Worm (Caenorhabditis elegans) whole organism, early embryonic: ENCODE data around the gene Y76B12C.3.
A peak's percentile ranks its signal among the peaks of the same experiment; 100 is the strongest.

Experiments
- B0310.2 ChIP-seq: sonication (generic microtip); optimal IDR thresholded peaks from 2 replicates; lab custom pipeline; 2016; ENCODE audit warnings: mild to moderate bottlenecking, missing genetic modification characterization, missing compliant biosample characterization
- ama-1 ChIP-seq: fragments of 150-350 bp; optimal IDR thresholded peaks from 2 replicates; lab custom pipeline; 2014
- ceh-13 ChIP-seq: fragments of 200-800 bp; sonication (Bioruptor generic); optimal IDR thresholded peaks from 2 replicates; lab custom pipeline; 2018; ENCODE audit warnings: mild to moderate bottlenecking, missing genetic modification characterization, missing compliant biosample characterization
- ceh-36 ChIP-seq: sonication (generic microtip); optimal IDR thresholded peaks from 2 replicates; lab custom pipeline; 2016; ENCODE audit warnings: missing genetic modification characterization, inconsistent platforms, missing compliant biosample characterization
- ets-7 ChIP-seq: sonication (generic microtip); optimal IDR thresholded peaks from 2 replicates; lab custom pipeline; 2016; ENCODE audit warnings: missing genotype, missing genetic modification characterization, missing compliant biosample characterization
- flt-1 ChIP-seq: fragments of 200-800 bp; sonication (Bioruptor generic); IDR thresholded peaks from 2 replicates; pipeline ENCODE4 v1.3.6; 2022; ENCODE audit warnings: missing genetic modification characterization, missing compliant biosample characterization
- hmbx-1 ChIP-seq: sonication (generic microtip); optimal IDR thresholded peaks from 2 replicates; lab custom pipeline; 2016; ENCODE audit warnings: mild to moderate bottlenecking, missing genetic modification characterization, missing compliant biosample characterization
- hmg-4 ChIP-seq: fragments of 200-800 bp; sonication (Bioruptor generic); optimal IDR thresholded peaks from 2 replicates; lab custom pipeline; 2018; ENCODE audit warnings: mild to moderate bottlenecking, missing genetic modification characterization, missing compliant biosample characterization
- hnd-1 ChIP-seq: sonication (generic microtip); optimal IDR thresholded peaks from 2 replicates; lab custom pipeline; 2016; ENCODE audit warnings: missing genetic modification characterization, missing compliant biosample characterization
- pes-1 ChIP-seq: fragments of 200-800 bp; sonication (Bioruptor generic); IDR thresholded peaks from 2 replicates; pipeline ENCODE4 v1.3.6; 2022; ENCODE audit warnings: missing genetic modification reagents, missing genetic modification characterization, missing compliant biosample characterization
- scrt-1 ChIP-seq: fragments of 200-800 bp; sonication (Bioruptor generic); IDR thresholded peaks from 2 replicates; pipeline ENCODE4 v1.3.6; 2022; ENCODE audit warnings: missing genetic modification characterization, missing compliant biosample characterization
- sea-1 ChIP-seq: fragments of 200-800 bp; sonication (Bioruptor generic); conservative IDR thresholded peaks from 2 replicates; pipeline ENCODE4 v1.3.6; 2022; ENCODE audit warnings: missing genetic modification characterization, missing compliant biosample characterization
- tbx-11 ChIP-seq: fragments of 200-800 bp; sonication (Bioruptor generic); IDR thresholded peaks from 2 replicates; pipeline ENCODE4 v1.3.6; 2022; ENCODE audit warnings: missing genetic modification characterization, missing compliant biosample characterization
- tbx-37 ChIP-seq: fragments of 200-800 bp; sonication (Bioruptor generic); conservative IDR thresholded peaks from 2 replicates; pipeline ENCODE4 v1.3.6; 2022; ENCODE audit warnings: missing genetic modification reagents, missing genetic modification characterization, missing compliant biosample characterization
- tra-4 ChIP-seq: sonication (generic microtip); optimal IDR thresholded peaks from 2 replicates; lab custom pipeline; 2017; ENCODE audit warnings: missing genetic modification characterization, missing compliant biosample characterization

Y76B12C.3 gene

DNA sequence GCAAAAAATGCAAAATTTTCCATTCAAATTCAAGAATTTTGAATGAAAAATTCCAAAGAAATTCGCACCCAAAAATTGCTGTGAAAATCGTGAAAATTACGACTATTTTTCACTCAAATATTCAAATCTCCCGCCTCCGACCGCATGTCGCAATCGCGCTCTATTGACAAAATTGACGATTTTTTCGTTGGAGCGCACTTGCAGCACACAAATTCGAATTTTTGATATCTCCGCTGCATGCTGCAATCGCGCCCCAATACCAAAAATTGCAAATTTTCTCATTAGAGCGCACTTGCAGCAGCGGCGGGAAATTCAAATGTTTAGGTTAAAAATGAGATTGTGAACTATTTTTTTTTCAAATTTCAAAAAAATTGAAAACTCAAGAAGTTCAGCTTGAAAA, 24.3 kb downstream of the Y76B12C.3 start:
- no peak for TF ChIP-seq ets-7 (tag; lab: Kevin White, UChicago)

DNA sequence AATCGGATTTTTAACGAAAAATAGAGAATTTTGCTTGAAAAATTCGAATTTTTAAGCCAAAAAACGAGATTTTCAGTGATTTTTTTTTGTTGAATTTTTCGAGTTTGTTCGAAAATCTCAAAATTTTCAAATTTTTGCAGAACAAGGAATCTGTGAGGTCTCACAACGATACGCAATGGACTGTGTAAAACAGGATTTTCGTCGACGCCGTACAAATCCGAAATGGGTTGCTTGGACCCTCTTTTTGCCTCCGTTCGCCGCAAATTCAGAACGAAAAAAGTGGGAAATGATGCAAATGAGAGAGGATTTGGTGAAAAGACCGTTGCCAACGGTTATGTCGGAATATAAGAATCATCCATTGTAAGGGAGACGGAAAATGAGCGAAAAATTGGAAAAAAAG, 28.8 kb downstream of the Y76B12C.3 start:
- TF ChIP-seq flt-1 (no peak), ceh-13 (GFP tag; lab: Kevin White, UChicago) (no peak), hmg-4 (GFP tag; lab: Kevin White, UChicago) (no peak), hmbx-1 (tag; lab: Kevin White, UChicago) (no peak), tbx-11 (no peak), ceh-36 (tag; lab: Kevin White, UChicago) (no peak), sea-1 (GFP tag; lab: Robert Waterston, UW) (no peak), tra-4 (tag; lab: Kevin White, UChicago) (no peak), hnd-1 (tag; lab: Kevin White, UChicago) (no peak), pes-1 (GFP tag; lab: Robert Waterston, UW) (no peak), tbx-37 (no peak), scrt-1 (GFP tag; lab: Robert Waterston, UW) (no peak), ama-1 (no peak)

DNA sequence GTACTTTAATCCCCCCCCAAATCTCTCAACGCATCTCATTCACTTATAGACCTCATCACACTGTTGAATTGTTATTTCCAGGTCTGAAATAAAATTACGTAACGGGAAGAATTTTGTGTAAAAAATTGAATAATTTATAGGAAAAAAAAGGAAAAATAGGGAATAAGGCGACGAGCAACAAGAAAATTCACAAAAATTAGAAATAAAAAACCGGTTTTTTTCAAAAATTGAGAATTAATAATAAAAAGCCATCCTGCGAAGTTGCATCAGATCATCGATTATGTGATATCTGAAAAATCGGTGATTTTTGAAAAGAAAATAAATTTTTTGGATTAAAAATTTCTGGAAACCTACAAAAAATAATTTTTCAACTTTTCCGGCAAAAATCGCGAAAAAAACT, 35.4 kb downstream of the Y76B12C.3 start:
- TF ChIP-seq ceh-36 (tag; lab: Kevin White, UChicago) (peak; percentile 2), hmg-4 (GFP tag; lab: Kevin White, UChicago) (no peak), flt-1 (no peak), B0310.2 (tag; lab: Kevin White, UChicago) (no peak), ama-1 (no peak), pes-1 (GFP tag; lab: Robert Waterston, UW) (no peak), hmbx-1 (tag; lab: Kevin White, UChicago) (no peak)
